Worm (Caenorhabditis elegans) whole organism, early embryonic: Measurements from ENCODE around the gene rps-12.
A peak's percentile ranks its signal among the peaks of the same experiment; 100 is the strongest.

Experiments used
- B0310.2 ChIP-seq: sonication (generic microtip); optimal IDR thresholded peaks from 2 replicates; lab custom pipeline; 2016; ENCODE audit warnings: mild to moderate bottlenecking, missing genetic modification characterization, missing compliant biosample characterization
- F13C5.2 ChIP-seq: sonication (generic microtip); optimal IDR thresholded peaks from 2 replicates; lab custom pipeline; 2017; ENCODE audit warnings: mild to moderate bottlenecking, missing genetic modification characterization, inconsistent platforms, missing compliant biosample characterization
- aly-1 ChIP-seq: sonication (generic microtip); optimal IDR thresholded peaks from 2 replicates; lab custom pipeline; 2016; ENCODE audit warnings: missing genetic modification characterization, missing compliant biosample characterization
- ama-1 ChIP-seq: fragments of 150-350 bp; optimal IDR thresholded peaks from 2 replicates; lab custom pipeline; 2014
- ceh-13 ChIP-seq: fragments of 200-800 bp; sonication (Bioruptor generic); optimal IDR thresholded peaks from 2 replicates; lab custom pipeline; 2018; ENCODE audit warnings: mild to moderate bottlenecking, missing genetic modification characterization, missing compliant biosample characterization
- ceh-36 ChIP-seq: sonication (generic microtip); optimal IDR thresholded peaks from 2 replicates; lab custom pipeline; 2016; ENCODE audit warnings: missing genetic modification characterization, inconsistent platforms, missing compliant biosample characterization
- ets-7 ChIP-seq: sonication (generic microtip); optimal IDR thresholded peaks from 2 replicates; lab custom pipeline; 2016; ENCODE audit warnings: missing genotype, missing genetic modification characterization, missing compliant biosample characterization
- flt-1 ChIP-seq: fragments of 200-800 bp; sonication (Bioruptor generic); IDR thresholded peaks from 2 replicates; pipeline ENCODE4 v1.3.6; 2022; ENCODE audit warnings: missing genetic modification characterization, missing compliant biosample characterization
- hmbx-1 ChIP-seq: sonication (generic microtip); optimal IDR thresholded peaks from 2 replicates; lab custom pipeline; 2016; ENCODE audit warnings: mild to moderate bottlenecking, missing genetic modification characterization, missing compliant biosample characterization
- hmg-4 ChIP-seq: fragments of 200-800 bp; sonication (Bioruptor generic); optimal IDR thresholded peaks from 2 replicates; lab custom pipeline; 2018; ENCODE audit warnings: mild to moderate bottlenecking, missing genetic modification characterization, missing compliant biosample characterization
- hnd-1 ChIP-seq: sonication (generic microtip); optimal IDR thresholded peaks from 2 replicates; lab custom pipeline; 2016; ENCODE audit warnings: missing genetic modification characterization, missing compliant biosample characterization
- pes-1 ChIP-seq: fragments of 200-800 bp; sonication (Bioruptor generic); IDR thresholded peaks from 2 replicates; pipeline ENCODE4 v1.3.6; 2022; ENCODE audit warnings: missing genetic modification reagents, missing genetic modification characterization, missing compliant biosample characterization
- scrt-1 ChIP-seq: fragments of 200-800 bp; sonication (Bioruptor generic); IDR thresholded peaks from 2 replicates; pipeline ENCODE4 v1.3.6; 2022; ENCODE audit warnings: missing genetic modification characterization, missing compliant biosample characterization
- sea-1 ChIP-seq: fragments of 200-800 bp; sonication (Bioruptor generic); conservative IDR thresholded peaks from 2 replicates; pipeline ENCODE4 v1.3.6; 2022; ENCODE audit warnings: missing genetic modification characterization, missing compliant biosample characterization
- tbx-11 ChIP-seq: fragments of 200-800 bp; sonication (Bioruptor generic); IDR thresholded peaks from 2 replicates; pipeline ENCODE4 v1.3.6; 2022; ENCODE audit warnings: missing genetic modification characterization, missing compliant biosample characterization
- tbx-37 ChIP-seq: fragments of 200-800 bp; sonication (Bioruptor generic); conservative IDR thresholded peaks from 2 replicates; pipeline ENCODE4 v1.3.6; 2022; ENCODE audit warnings: missing genetic modification reagents, missing genetic modification characterization, missing compliant biosample characterization
- tra-4 ChIP-seq: sonication (generic microtip); optimal IDR thresholded peaks from 2 replicates; lab custom pipeline; 2017; ENCODE audit warnings: missing genetic modification characterization, missing compliant biosample characterization

Gene rps-12

ce11 chrIII:5707546-5707945, 28.4 kb downstream of the rps-12 start:
- TF ChIP-seq hmg-4 (GFP tag; lab: Kevin White, UChicago) (no peak), pes-1 (no peak), hnd-1 (tag; lab: Kevin White, UChicago) (no peak), scrt-1 (GFP tag; lab: Robert Waterston, UW) (no peak), F13C5.2 (tag; lab: Kevin White, UChicago) (no peak), sea-1 (no peak), tbx-37 (no peak), B0310.2 (tag; lab: Kevin White, UChicago) (no peak), tra-4 (tag; lab: Kevin White, UChicago) (no peak), ceh-13 (GFP tag; lab: Kevin White, UChicago) (no peak), hmbx-1 (no peak), ets-7 (tag; lab: Kevin White, UChicago) (no peak), tbx-11 (GFP tag; lab: Robert Waterston, UW) (no peak), flt-1 (no peak)

DNA sequence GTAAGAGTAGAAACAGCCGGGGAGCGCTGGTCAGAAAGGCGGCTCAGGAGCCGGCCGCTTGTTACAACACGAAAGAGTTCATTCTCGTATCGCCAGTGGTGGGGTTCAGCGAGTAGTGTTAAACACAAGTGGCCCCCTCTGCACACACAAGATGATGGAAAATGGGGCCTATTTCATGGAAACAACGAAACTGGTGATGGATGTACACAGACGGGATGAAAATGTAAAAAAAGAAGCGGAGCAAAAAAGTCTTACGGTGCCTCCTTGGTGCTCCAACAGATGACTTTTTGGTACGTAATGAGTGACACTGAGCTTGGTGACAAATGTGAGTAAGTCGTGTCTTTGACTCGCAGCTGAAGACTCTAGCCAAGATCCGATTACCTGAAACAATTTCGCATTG, 28.9 kb downstream of the rps-12 start:
- TF ChIP-seq hmg-4 (GFP tag; lab: Kevin White, UChicago) (no peak), pes-1 (no peak), hnd-1 (tag; lab: Kevin White, UChicago) (no peak), flt-1 (no peak), B0310.2 (tag; lab: Kevin White, UChicago) (no peak)

DNA sequence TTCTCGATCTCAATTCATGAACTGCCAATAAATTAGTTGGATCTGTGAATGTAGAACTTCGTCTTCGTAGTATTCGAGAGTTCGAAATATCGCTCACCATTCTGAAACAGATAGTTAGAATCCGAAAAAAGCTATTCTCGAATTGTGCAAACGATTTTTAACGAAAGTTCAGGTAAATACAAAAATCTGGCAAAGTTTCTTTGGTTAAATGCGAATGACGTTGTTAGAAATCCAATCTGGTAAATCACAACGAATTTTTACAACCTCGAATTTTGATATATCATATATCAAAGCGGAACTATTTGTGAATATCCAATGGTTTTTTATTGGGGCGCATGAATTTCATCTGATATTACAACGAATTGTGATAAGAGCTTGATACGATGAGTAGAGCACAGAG, 30.1 kb downstream of the rps-12 start, which contains the start of gene hpo-28:
hpo-28 (minus strand) TSS at position 101 of the 400 bp plus-strand sequence.
- no peak for TF ChIP-seq sea-1
- no peak for TF ChIP-seq F13C5.2 (tag; lab: Kevin White, UChicago)
- no peak for TF ChIP-seq aly-1 (tag; lab: Kevin White, UChicago)
- no peak for TF ChIP-seq B0310.2 (tag; lab: Kevin White, UChicago)
- no peak for TF ChIP-seq tbx-37
- TF ChIP-seq flt-1, result no peak
- TF ChIP-seq tbx-11 (GFP tag; lab: Robert Waterston, UW), result no peak
- TF ChIP-seq ets-7 (tag; lab: Kevin White, UChicago), result no peak
- TF ChIP-seq hmg-4 (GFP tag; lab: Kevin White, UChicago), result no peak
- no peak for TF ChIP-seq ama-1 (lab: Kevin White, UChicago)
- TF ChIP-seq scrt-1 (GFP tag; lab: Robert Waterston, UW), result no peak

DNA sequence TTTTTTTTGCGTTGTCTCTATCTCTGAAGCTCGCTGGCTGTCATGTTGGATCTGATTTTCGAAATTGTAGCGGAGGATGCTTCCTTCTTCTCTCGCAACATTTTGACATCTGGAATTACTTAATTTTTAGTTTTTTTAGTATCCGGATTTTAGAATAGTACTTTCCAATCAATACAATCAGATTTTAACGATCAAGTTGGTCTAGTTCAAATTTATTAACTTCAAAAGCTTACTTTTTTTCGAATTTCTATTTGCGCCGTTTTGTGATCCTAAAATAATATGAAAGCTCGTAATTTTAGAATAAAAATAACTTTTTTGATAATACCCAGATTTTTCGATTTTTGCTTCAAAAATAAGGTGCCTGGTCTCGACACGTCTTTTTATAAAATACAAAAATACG, 30.9 kb downstream of the rps-12 start, which contains the start of gene B0336.12:
B0336.12 (minus strand) TSS at position 101 of the 400 bp plus-strand sequence.
- TF ChIP-seq tbx-11 (GFP tag; lab: Robert Waterston, UW), result no peak
- no peak for TF ChIP-seq F13C5.2 (tag; lab: Kevin White, UChicago)
- TF ChIP-seq B0310.2 (tag; lab: Kevin White, UChicago), result no peak
- TF ChIP-seq hmg-4 (GFP tag; lab: Kevin White, UChicago), result no peak
- no peak for TF ChIP-seq ets-7 (tag; lab: Kevin White, UChicago)
- no peak for TF ChIP-seq scrt-1 (GFP tag; lab: Robert Waterston, UW)
- TF ChIP-seq ceh-13 (GFP tag; lab: Kevin White, UChicago), result no peak
- TF ChIP-seq hmbx-1, result no peak
- TF ChIP-seq hnd-1 (tag; lab: Kevin White, UChicago), result no peak
- no peak for TF ChIP-seq ama-1 (lab: Kevin White, UChicago)
- no peak for TF ChIP-seq aly-1 (tag; lab: Kevin White, UChicago)
- TF ChIP-seq tra-4 (tag; lab: Kevin White, UChicago), result no peak
- TF ChIP-seq sea-1, result no peak
- TF ChIP-seq ceh-36 (tag; lab: Kevin White, UChicago), result no peak
- no peak for TF ChIP-seq tbx-37
- no peak for TF ChIP-seq pes-1
- no peak for TF ChIP-seq flt-1

ce11 chrIII:5710676-5711075, 31.6 kb downstream of the rps-12 start:
- TF ChIP-seq ceh-13 (GFP tag; lab: Kevin White, UChicago) (no peak), sea-1 (0 out of 2 replicates have a peak, but pooled peaks have one; percentile 26), aly-1 (tag; lab: Kevin White, UChicago) (peak; percentile 3)

DNA sequence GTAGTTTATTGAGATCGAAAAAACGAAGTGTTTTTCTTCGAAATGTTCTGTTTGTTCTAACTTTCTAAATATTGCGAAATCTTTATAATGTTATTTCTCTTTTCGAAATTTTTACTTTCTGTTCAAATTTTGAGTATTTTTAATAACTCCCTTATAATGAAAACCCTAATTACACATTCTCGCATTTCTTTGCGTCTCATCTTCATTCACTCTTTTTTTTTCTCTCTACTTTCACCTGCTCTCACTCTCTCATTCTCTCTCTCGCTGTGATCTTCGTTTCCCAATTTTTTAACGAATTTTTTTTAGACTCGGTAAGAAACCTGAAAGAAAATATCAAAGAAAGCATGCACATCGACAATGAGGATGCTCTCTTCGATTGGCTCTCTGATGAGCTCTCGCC, 32.1 kb downstream of the rps-12 start, which contains the start of gene rbm-26:
rbm-26 (plus strand) TSS at position 301 of the 400 bp plus-strand sequence.
- TF ChIP-seq aly-1 (tag; lab: Kevin White, UChicago) (no peak), hmbx-1 (no peak), hmg-4 (GFP tag; lab: Kevin White, UChicago) (no peak), tbx-11 (GFP tag; lab: Robert Waterston, UW) (no peak), ceh-36 (tag; lab: Kevin White, UChicago) (no peak), tra-4 (tag; lab: Kevin White, UChicago) (no peak), flt-1 (no peak), tbx-37 (no peak), ets-7 (tag; lab: Kevin White, UChicago) (no peak)

- TF ChIP-seq tra-4 (tag; lab: Kevin White, UChicago), result no peak
- TF ChIP-seq F13C5.2 (tag; lab: Kevin White, UChicago), result no peak
- no peak for TF ChIP-seq aly-1 (tag; lab: Kevin White, UChicago)
- no peak for TF ChIP-seq ceh-13 (GFP tag; lab: Kevin White, UChicago)
- no peak for TF ChIP-seq B0310.2 (tag; lab: Kevin White, UChicago)
- TF ChIP-seq tbx-37, result no peak
- no peak for TF ChIP-seq hnd-1 (tag; lab: Kevin White, UChicago)
- no peak for TF ChIP-seq scrt-1 (GFP tag; lab: Robert Waterston, UW)
- TF ChIP-seq hmbx-1, result no peak
These were observed 33.0 kb downstream of the rps-12 start for ce11 chrIII:5711881-5712643.
